Worm (Caenorhabditis elegans): ENCODE results near the gene F56D5.3.
A peak's percentile ranks its signal among the peaks of the same experiment; 100 is the strongest.

The F56D5.3 gene

DNA sequence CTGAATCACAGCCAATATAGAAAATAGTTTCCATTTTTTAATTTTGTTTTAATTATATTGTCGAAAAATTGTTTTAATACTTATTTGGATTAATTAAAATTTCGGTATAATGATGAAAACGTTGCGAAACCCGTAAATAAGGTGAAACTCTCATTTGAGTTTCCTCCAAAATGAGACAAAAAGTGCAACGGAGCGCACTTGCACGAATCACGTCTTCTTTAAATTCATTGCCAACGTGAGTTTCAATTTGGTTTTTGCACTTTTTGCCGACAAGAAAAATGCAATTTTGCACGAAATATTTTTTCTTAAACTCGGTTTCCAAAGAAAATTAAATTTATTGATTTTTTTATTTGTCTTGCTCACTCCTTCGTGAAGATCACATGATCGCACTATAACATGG is 11.3 kb upstream of the F56D5.3 start, which contains the start of gene daf-15 (continued):
- no peak for TF ChIP-seq nhr-11 (tag; optimal IDR thresholded peaks at IDR 0.05)
- peak; percentile 94 for TF ChIP-seq lin-38 (GFP tag; IDR thresholded peaks at IDR 0.05)
- no peak for TF ChIP-seq dmd-8 (GFP tag; IDR thresholded peaks at IDR 0.05)
- TF ChIP-seq set-16 (GFP tag; IDR thresholded peaks at IDR 0.05) = no peak
- no peak for TF ChIP-seq F26F4.8 (GFP tag; conservative IDR thresholded peaks at IDR 0.05)
- no peak for TF ChIP-seq fos-1 (tag; optimal IDR thresholded peaks at IDR 0.05)
- TF ChIP-seq R02D3.7 (tag; optimal IDR thresholded peaks at IDR 0.05) = no peak
- TF ChIP-seq ceh-28 (tag; optimal IDR thresholded peaks at IDR 0.05) = no peak
- TF ChIP-seq T20F7.1 (GFP tag; optimal IDR thresholded peaks at IDR 0.05) = no peak
- TF ChIP-seq lin-1 (GFP tag; IDR thresholded peaks at IDR 0.05) = no peak
- TF ChIP-seq ZK546.5 (tag; optimal IDR thresholded peaks at IDR 0.05) = no peak
- TF ChIP-seq vab-7 (GFP tag; IDR thresholded peaks at IDR 0.05) = no peak
- TF ChIP-seq nhr-237 (tag; optimal IDR thresholded peaks at IDR 0.05) = no peak
- peak in 1 of 2 experiments; percentile 67 for TF ChIP-seq lsy-2 (tag; optimal IDR thresholded peaks at IDR 0.05)
- no peak for TF ChIP-seq unc-39 (tag; optimal IDR thresholded peaks at IDR 0.05)

DNA sequence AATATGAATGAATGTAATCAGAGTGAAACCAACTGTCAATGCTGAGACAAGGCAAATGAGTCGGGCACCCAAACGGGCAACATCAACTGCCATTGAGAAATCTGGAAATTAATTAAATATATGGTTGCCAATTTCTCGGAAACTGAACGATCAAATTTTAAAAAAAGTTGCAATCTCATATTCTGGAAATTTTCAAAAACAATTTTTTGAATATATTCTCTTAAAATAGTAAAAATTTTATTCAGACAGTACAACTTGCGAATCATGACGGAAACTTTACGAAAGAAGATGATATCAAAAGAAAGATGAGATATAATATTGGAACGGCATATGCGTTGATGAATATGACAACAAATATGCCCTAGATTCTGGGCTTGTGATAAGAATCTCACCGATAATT is 1.3 kb upstream of the F56D5.3 start, which contains the start of gene col-121:
TSS of gene col-121 (minus strand) at position 101 of the 400 bp plus-strand sequence.
- TF ChIP-seq ces-1 (GFP tag; optimal IDR thresholded peaks at IDR 0.05) (no peak), set-16 (GFP tag; IDR thresholded peaks at IDR 0.05) (no peak), unc-130 (GFP tag; optimal IDR thresholded peaks at IDR 0.05) (no peak), egl-27 (tag; optimal IDR thresholded peaks at IDR 0.05) (no peak), ztf-11 (tag; optimal IDR thresholded peaks at IDR 0.05) (no peak)

DNA sequence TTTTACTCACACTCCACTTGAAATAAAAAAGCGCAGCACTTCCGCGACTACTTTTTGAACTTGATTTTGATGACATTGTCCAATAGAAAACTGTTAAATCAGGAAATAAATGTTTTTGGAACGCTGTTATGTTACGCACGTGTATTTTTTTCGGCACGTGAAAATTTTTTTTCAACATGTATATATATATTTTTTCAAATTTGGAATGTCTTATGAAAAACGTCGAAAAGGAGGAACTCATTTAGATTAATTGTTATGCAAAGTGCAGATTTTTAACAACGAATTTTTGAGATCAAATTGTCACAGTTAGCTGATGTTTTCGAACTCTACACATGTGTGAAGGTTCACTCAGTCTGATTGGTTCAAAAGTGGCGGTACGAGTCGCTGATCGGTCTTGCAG is 1.1 kb downstream of the F56D5.3 start, which contains the start of gene F56D5.2:
TSS of gene F56D5.2 (minus strand) at position 101 of the 400 bp plus-strand sequence.
- TF ChIP-seq ceh-82 (tag; optimal IDR thresholded peaks at IDR 0.05) = no peak
- TF ChIP-seq aha-1 (tag) = peak; percentile 66

DNA sequence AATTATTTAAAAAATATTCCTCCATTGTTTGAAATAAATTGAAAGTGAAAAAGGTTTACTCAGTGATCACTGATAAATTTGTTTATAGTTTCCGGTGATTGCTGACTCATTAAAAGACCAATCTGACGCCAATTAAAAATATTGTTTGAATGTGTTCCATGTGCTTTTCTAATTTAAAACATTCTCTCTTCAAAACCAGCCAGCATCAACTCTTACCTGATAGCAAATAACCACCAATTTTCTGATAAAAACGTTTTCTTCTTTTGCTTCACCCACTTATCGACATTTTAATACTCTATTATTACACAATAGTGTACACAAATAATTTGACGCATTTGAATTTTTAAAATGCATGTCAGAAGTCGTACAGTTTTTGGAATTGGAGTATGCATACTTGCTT is 4.3 kb downstream of the F56D5.3 start, which contains the start of gene F56D5.6:
TSS of gene F56D5.6 (plus strand) at position 208 of the 400 bp plus-strand sequence.
- TF ChIP-seq nhr-48 (tag; optimal IDR thresholded peaks at IDR 0.05) (no peak), nhr-41 (GFP tag; IDR thresholded peaks at IDR 0.05) (no peak), daf-16 (GFP tag; optimal IDR thresholded peaks at IDR 0.05) (no peak), daf-16 (tag; optimal IDR thresholded peaks at IDR 0.05) (peak; percentile 88), skn-1 (tag; optimal IDR thresholded peaks at IDR 0.05) (no peak), php-3 (GFP tag; IDR thresholded peaks at IDR 0.05) (0 out of 2 replicates have a peak, but pooled peaks have one; percentile 31), tra-1 (GFP tag; IDR thresholded peaks at IDR 0.05) (no peak), pqm-1 (tag; optimal IDR thresholded peaks at IDR 0.05) (peak; percentile 68), nhr-28 (tag; optimal IDR thresholded peaks at IDR 0.05) (peak; percentile 78), hlh-30 (tag; optimal IDR thresholded peaks at IDR 0.05; ENCODE audit: insufficient read depth) (no peak), egl-43 (GFP tag; IDR thresholded peaks at IDR 0.05) (no peak), T20F7.1 (GFP tag; optimal IDR thresholded peaks at IDR 0.05) (no peak), cey-2 (tag; optimal IDR thresholded peaks at IDR 0.05; ENCODE audit: borderline replicate concordance, insufficient read depth) (no peak), nhr-76 (tag; optimal IDR thresholded peaks at IDR 0.05) (no peak), lin-1 (GFP tag; IDR thresholded peaks at IDR 0.05) (0 out of 2 replicates have a peak, but pooled peaks have one; percentile 27), daf-19 (GFP tag; conservative IDR thresholded peaks at IDR 0.05) (no peak), dmd-6 (GFP tag; IDR thresholded peaks at IDR 0.05) (peak; percentile 14; the same call in 1 of the 2 replicates), madf-9 (GFP tag; conservative IDR thresholded peaks at IDR 0.05) (no peak), aha-1 (tag) (peak; percentile 58), dmd-8 (GFP tag; IDR thresholded peaks at IDR 0.05) (no peak), dve-1 (tag; optimal IDR thresholded peaks at IDR 0.05; ENCODE audit: insufficient read depth) (peak; percentile 71), ztf-7 (tag; optimal IDR thresholded peaks at IDR 0.05) (no peak), hif-1 (tag; optimal IDR thresholded peaks at IDR 0.05) (no peak)
